Worm (Caenorhabditis elegans) whole organism, L2 larva: ENCODE measurements around the gene ins-23.

Experiments used
- ceh-82 ChIP-seq: fragments of 150-350 bp; optimal IDR thresholded peaks from 2 replicates; lab custom pipeline; 2014; ENCODE audit warnings: missing biosample characterization, missing genetic modification characterization
- elt-1 ChIP-seq: fragments of 150-350 bp; optimal IDR thresholded peaks from 2 replicates; lab custom pipeline; 2014; ENCODE audit warnings: missing biosample characterization, missing genetic modification characterization
- elt-3 ChIP-seq: sonication (generic microtip); optimal IDR thresholded peaks from 2 replicates; lab custom pipeline; 2017; ENCODE audit warnings: missing biosample characterization, missing genetic modification characterization
- fos-1 ChIP-seq: fragments of 150-350 bp; optimal IDR thresholded peaks from 2 replicates; lab custom pipeline; 2014; ENCODE audit warnings: missing biosample characterization, missing genetic modification characterization
- lsy-2 ChIP-seq, 2 experiments: fragments of 150-350 bp in 1 of 2; sonication (generic microtip) in 1 of 2; optimal IDR thresholded peaks; 2 replicates each; lab custom pipeline; 2014 to 2017; ENCODE audit warnings: missing biosample characterization in 2 of 2, missing genetic modification characterization in 2 of 2
- mdl-1 ChIP-seq, 2 experiments: fragments of 150-350 bp in 1 of 2; sonication (generic microtip) in 1 of 2; optimal IDR thresholded peaks; 2 replicates each; lab custom pipeline; 2017; ENCODE audit warnings: missing biosample characterization in 2 of 2, missing genetic modification characterization in 2 of 2
- nhr-10 ChIP-seq: sonication (generic microtip); optimal IDR thresholded peaks from 2 replicates; lab custom pipeline; 2017; ENCODE audit warnings: missing biosample characterization, missing genetic modification characterization
- nhr-11 ChIP-seq: fragments of 150-350 bp; optimal IDR thresholded peaks from 2 replicates; lab custom pipeline; 2014; ENCODE audit warnings: missing biosample characterization, missing genetic modification characterization
- nhr-77 ChIP-seq: fragments of 150-350 bp; optimal IDR thresholded peaks from 2 replicates; lab custom pipeline; 2014; ENCODE audit warnings: missing biosample characterization, missing genetic modification characterization
- snpc-4 ChIP-seq: fragments of 150-350 bp; optimal IDR thresholded peaks from 2 replicates; lab custom pipeline; 2014; ENCODE audit warnings: missing biosample characterization, missing genetic modification characterization
- unc-39 ChIP-seq: fragments of 150-350 bp; optimal IDR thresholded peaks from 2 replicates; lab custom pipeline; 2014; ENCODE audit warnings: missing biosample characterization, missing genetic modification characterization
- ztf-11 ChIP-seq: sonication (generic microtip); optimal IDR thresholded peaks from 2 replicates; lab custom pipeline; 2017; ENCODE audit warnings: missing biosample characterization, missing genetic modification characterization

DNA sequence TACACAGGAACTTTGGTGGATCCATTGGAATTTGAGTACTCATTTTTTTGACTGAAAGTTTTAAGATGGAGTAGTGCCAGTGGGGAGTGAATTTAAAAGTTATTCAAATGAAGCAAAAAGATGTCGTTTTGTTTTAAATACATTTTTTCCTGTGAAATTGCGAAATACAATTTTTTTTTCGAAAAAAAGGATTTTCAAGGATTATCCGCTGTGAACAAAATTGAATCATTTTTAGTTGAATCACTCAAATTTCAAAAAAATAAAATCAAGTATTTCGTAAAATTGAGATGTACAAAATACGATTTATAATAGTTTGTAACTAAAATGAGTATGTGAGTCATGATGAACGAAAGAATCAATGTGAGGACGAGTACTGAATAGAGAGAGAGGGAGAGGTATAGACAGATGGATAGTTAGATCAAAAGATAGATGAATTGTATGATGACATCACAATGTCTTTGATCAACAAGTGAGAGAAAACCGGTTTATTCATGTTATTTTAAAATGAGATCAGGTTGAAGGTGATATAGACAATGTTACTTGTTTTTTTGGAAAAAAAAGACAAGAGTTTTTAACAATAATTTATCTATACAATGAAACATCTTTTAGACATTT is 21.2 kb upstream of the ins-23 start, which contains the start of gene C05B5.8:
- TF ChIP-seq elt-3 (tag; lab: Kevin White, UChicago) (no peak), mdl-1 (tag; optimal IDR thresholded peaks at IDR 0.05; lab: Kevin White, UChicago) (no peak), lsy-2 (tag; optimal IDR thresholded peaks at IDR 0.05; lab: Kevin White, UChicago) (no peak), nhr-77 (tag; lab: Kevin White, UChicago) (no peak), elt-1 (tag; lab: Kevin White, UChicago) (no peak), nhr-11 (tag; lab: Kevin White, UChicago) (no peak), unc-39 (tag; lab: Kevin White, UChicago) (no peak), nhr-10 (tag; lab: Kevin White, UChicago) (no peak), snpc-4 (tag; lab: Kevin White, UChicago) (no peak), ceh-82 (tag; lab: Kevin White, UChicago) (no peak), ztf-11 (tag; lab: Kevin White, UChicago) (no peak), fos-1 (tag; lab: Kevin White, UChicago) (peak; percentile 55)
